Fruit fly (Drosophila melanogaster) whole organism, pupa: ENCODE measurements around the gene Cpr67Fb.

ENCODE experiments used
- CG10348 ChIP-seq: fragments of 200-800 bp; sonication (Bioruptor generic); IDR thresholded peaks from 2 replicates; pipeline ENCODE4 v1.3.6; 2022; ENCODE audit warnings: missing biosample characterization, missing genetic modification characterization
- CG12605 ChIP-seq: fragments of 200-800 bp; sonication (Bioruptor generic); IDR thresholded peaks from 2 replicates; pipeline ENCODE4 v1.3.6; 2022; ENCODE audit warnings: missing biosample characterization, missing genetic modification characterization
- CG13204 ChIP-seq: fragments of 200-800 bp; sonication (Bioruptor generic); optimal IDR thresholded peaks from 2 replicates; lab custom pipeline; 2018; ENCODE audit warnings: missing biosample characterization, mild to moderate bottlenecking, missing genetic modification characterization, moderate library complexity
- CG14655 ChIP-seq: fragments of 200-800 bp; sonication (Bioruptor generic); optimal IDR thresholded peaks from 3 replicates; lab custom pipeline; 2017; ENCODE audit warnings: mild to moderate bottlenecking, missing biosample characterization, missing genetic modification reagents, missing genetic modification characterization
- CG15710 ChIP-seq: fragments of 200-800 bp; sonication (Bioruptor generic); optimal IDR thresholded peaks from 2 replicates; lab custom pipeline; 2018; ENCODE audit warnings: missing biosample characterization, mild to moderate bottlenecking, missing genetic modification characterization, moderate library complexity
- CG17806 ChIP-seq: fragments of 200-800 bp; sonication (Bioruptor generic); optimal IDR thresholded peaks from 2 replicates; lab custom pipeline; 2018; ENCODE audit warnings: missing biosample characterization, mild to moderate bottlenecking, missing genetic modification characterization, moderate library complexity
- CG32121 ChIP-seq: fragments of 200-800 bp; sonication (Bioruptor generic); IDR thresholded peaks from 2 replicates; pipeline ENCODE4 v1.3.6; 2022; ENCODE audit warnings: missing biosample characterization, missing genetic modification characterization
- CG34367 ChIP-seq: fragments of 200-800 bp; sonication (Bioruptor generic); optimal IDR thresholded peaks from 2 replicates; lab custom pipeline; 2018; ENCODE audit warnings: missing biosample characterization, mild to moderate bottlenecking, missing genetic modification characterization
- CG4496 ChIP-seq: fragments of 200-800 bp; sonication (Bioruptor generic); IDR thresholded peaks from 3 replicates; pipeline ENCODE4 v1.3.6; 2022; ENCODE audit warnings: missing biosample characterization, missing genetic modification characterization
- CG8159 ChIP-seq: fragments of 200-800 bp; sonication (Bioruptor generic); optimal IDR thresholded peaks from 3 replicates; lab custom pipeline; 2018; ENCODE audit warnings: missing biosample characterization, mild to moderate bottlenecking, missing genetic modification characterization, moderate library complexity
- CG8301 ChIP-seq: fragments of 200-800 bp; sonication (Bioruptor generic); optimal IDR thresholded peaks from 2 replicates; lab custom pipeline; 2018; ENCODE audit warnings: missing biosample characterization, mild to moderate bottlenecking, missing genetic modification characterization
- CG9948 ChIP-seq: fragments of 200-800 bp; sonication (Bioruptor generic); optimal IDR thresholded peaks from 2 replicates; lab custom pipeline; 2018; ENCODE audit warnings: missing biosample characterization, mild to moderate bottlenecking, missing genetic modification characterization, moderate library complexity
- D1 ChIP-seq: fragments of 200-800 bp; sonication (Bioruptor generic); optimal IDR thresholded peaks from 2 replicates; lab custom pipeline; 2018; ENCODE audit warnings: missing biosample characterization, mild to moderate bottlenecking, missing genetic modification characterization, moderate library complexity
- EcR ChIP-seq: fragments of 200-800 bp; sonication (Bioruptor generic); optimal IDR thresholded peaks from 3 replicates; lab custom pipeline; 2019; ENCODE audit warnings: missing biosample characterization, missing genetic modification characterization, mild to moderate bottlenecking, moderate library complexity, missing genetic modification reagents
- Ets98B ChIP-seq: fragments of 200-800 bp; sonication (Bioruptor generic); IDR thresholded peaks from 2 replicates; pipeline ENCODE4 v1.3.6; 2022; ENCODE audit warnings: missing biosample characterization, missing genetic modification characterization
- Pif1A ChIP-seq: fragments of 200-800 bp; sonication (Bioruptor generic); optimal IDR thresholded peaks from 3 replicates; lab custom pipeline; 2016; ENCODE audit warnings: missing biosample characterization, missing genetic modification characterization
- Pif1B ChIP-seq: fragments of 200-800 bp; sonication (Bioruptor generic); optimal IDR thresholded peaks from 3 replicates; lab custom pipeline; 2016; ENCODE audit warnings: missing biosample characterization, missing genetic modification characterization
- Snoo ChIP-seq: fragments of 200-800 bp; sonication (Bioruptor generic); optimal IDR thresholded peaks from 3 replicates; lab custom pipeline; 2017; ENCODE audit warnings: missing biosample characterization, mild to moderate bottlenecking, missing genetic modification characterization, inconsistent platforms
- fd96Ca ChIP-seq: fragments of 200-800 bp; sonication (Bioruptor generic); IDR thresholded peaks from 3 replicates; pipeline ENCODE4 v1.3.6; 2022; ENCODE audit warnings: missing biosample characterization, missing genetic modification characterization
- gl ChIP-seq: fragments of 200-800 bp; sonication (Bioruptor generic); optimal IDR thresholded peaks from 2 replicates; lab custom pipeline; 2018; ENCODE audit warnings: missing biosample characterization, mild to moderate bottlenecking, missing genetic modification characterization
- rn ChIP-seq: fragments of 200-800 bp; sonication (Bioruptor generic); IDR thresholded peaks from 2 replicates; pipeline ENCODE4 v1.3.6; 2022; ENCODE audit warnings: missing biosample characterization, missing genetic modification characterization

The Cpr67Fb gene

DNA sequence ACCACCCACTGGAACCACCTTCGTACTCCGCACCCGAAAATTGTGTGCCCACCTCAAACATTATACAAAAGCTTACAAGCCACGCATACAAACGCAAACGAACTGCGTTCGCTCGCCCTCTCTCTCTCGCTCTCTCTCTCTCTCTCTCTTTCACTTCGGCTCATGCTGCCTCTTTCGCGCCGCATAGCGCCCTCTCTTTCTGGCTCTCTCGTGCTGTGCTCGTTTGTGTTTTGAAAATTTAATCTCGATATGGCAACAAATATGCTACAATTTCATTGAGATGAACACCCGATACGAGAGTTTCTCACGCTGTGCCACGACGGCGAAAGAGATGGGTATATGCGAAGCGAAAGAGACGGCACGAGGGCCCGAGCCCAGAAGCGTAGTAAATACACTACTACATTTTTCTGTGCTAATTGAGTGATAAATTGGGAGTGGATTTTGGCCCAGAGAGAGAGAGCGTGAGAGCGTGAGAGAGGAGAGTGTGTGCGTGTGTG is 37.4 kb upstream of the Cpr67Fb start:
- TF ChIP-seq Pif1A (GFP tag; lab: Kevin White, UChicago) (no peak), CG15710 (tag; lab: Kevin White, UChicago) (peak; percentile 10), CG10348 (no peak), EcR (GFP tag; lab: Kevin White, UChicago) (peak; percentile 84), D1 (tag; lab: Kevin White, UChicago) (no peak), CG8301 (no peak), CG14655 (GFP tag; lab: Kevin White, UChicago) (peak; percentile 15), CG9948 (tag; lab: Kevin White, UChicago) (no peak), Pif1B (GFP tag; lab: Kevin White, UChicago) (peak; percentile 65), Ets98B (GFP tag; lab: Robert Waterston, UW) (peak; percentile 73), CG12605 (GFP tag; lab: Robert Waterston, UW) (no peak; the same call in 1 of the 2 replicates), CG8159 (tag; lab: Kevin White, UChicago) (peak; percentile 10), fd96Ca (GFP tag; lab: Robert Waterston, UW) (peak; percentile 75), CG17806 (peak; percentile 17), Snoo (tag; lab: Kevin White, UChicago) (peak; percentile 16), CG34367 (tag; lab: Kevin White, UChicago) (no peak), gl (peak; percentile 21), CG4496 (peak; percentile 76), rn (GFP tag; lab: Robert Waterston, UW) (no peak), CG13204 (GFP tag; lab: Kevin White, UChicago) (peak; percentile 36), CG32121 (GFP tag; lab: Robert Waterston, UW) (peak; percentile 70; the same call in 1 of the 2 replicates)

DNA sequence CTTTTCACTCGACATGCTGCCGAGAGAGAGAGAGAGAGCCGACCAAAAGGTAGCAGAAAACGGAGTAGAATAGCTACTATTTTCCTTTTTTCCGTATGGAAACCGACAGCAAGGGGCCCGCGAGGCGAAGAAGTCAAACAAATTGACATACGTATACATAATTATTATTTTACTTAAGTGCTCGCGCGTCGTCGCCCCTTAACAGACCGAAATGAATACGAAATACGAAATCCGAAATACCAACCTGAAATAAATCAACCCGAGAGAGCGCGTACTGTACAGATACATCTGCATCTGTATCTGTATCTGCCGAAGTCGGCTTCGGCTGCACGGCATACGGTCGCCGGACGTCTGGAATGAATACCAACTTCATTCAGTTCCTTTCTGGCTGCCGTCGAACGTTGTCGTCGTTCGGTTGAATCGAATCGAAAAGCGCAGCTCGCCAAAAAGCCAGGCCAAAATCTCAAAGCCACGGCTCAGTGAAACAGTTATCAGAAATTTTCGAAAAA is 36.4 kb upstream of the Cpr67Fb start:
- TF ChIP-seq EcR (GFP tag; lab: Kevin White, UChicago) (peak; percentile 87), CG8159 (tag; lab: Kevin White, UChicago) (peak; percentile 14), CG13204 (GFP tag; lab: Kevin White, UChicago) (peak; percentile 75), CG9948 (tag; lab: Kevin White, UChicago) (no peak), rn (GFP tag; lab: Robert Waterston, UW) (no peak), CG32121 (GFP tag; lab: Robert Waterston, UW) (peak; percentile 75), CG14655 (GFP tag; lab: Kevin White, UChicago) (no peak), Pif1A (GFP tag; lab: Kevin White, UChicago) (peak; percentile 19), CG34367 (tag; lab: Kevin White, UChicago) (no peak), CG8301 (peak; percentile 0), CG12605 (GFP tag; lab: Robert Waterston, UW) (peak; percentile 77; the same call in 1 of the 2 replicates), CG4496 (peak; percentile 82), D1 (tag; lab: Kevin White, UChicago) (peak; percentile 25), gl (no peak), CG15710 (tag; lab: Kevin White, UChicago) (no peak), Ets98B (GFP tag; lab: Robert Waterston, UW) (peak; percentile 68), Snoo (tag; lab: Kevin White, UChicago) (no peak), CG17806 (no peak), CG10348 (no peak), Pif1B (GFP tag; lab: Kevin White, UChicago) (peak; percentile 61), fd96Ca (GFP tag; lab: Robert Waterston, UW) (peak; percentile 57; the same call in 1 of the 3 replicates)

DNA sequence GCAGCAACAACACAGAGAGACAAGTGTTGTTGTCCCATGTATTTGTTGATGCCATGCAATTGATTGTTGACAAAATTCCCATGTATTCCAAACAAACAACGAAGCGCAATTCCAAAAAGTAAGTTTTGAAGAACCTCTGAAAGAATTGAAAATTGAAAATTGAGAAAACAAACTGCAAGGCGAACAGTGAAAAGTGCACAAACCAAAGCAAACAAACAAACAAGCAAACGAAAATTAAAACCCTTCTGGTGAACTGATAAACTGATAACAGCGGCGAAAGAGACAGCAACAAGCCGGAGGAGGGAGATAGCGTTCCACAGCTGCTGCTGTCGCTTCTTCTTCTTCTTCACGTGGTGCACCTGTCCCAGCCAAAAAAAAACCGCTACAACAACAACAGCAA is 35.4 kb upstream of the Cpr67Fb start:
- TF ChIP-seq D1 (tag; lab: Kevin White, UChicago) (no peak), Snoo (tag; lab: Kevin White, UChicago) (peak; percentile 11), CG8301 (no peak), Pif1A (GFP tag; lab: Kevin White, UChicago) (no peak)

DNA sequence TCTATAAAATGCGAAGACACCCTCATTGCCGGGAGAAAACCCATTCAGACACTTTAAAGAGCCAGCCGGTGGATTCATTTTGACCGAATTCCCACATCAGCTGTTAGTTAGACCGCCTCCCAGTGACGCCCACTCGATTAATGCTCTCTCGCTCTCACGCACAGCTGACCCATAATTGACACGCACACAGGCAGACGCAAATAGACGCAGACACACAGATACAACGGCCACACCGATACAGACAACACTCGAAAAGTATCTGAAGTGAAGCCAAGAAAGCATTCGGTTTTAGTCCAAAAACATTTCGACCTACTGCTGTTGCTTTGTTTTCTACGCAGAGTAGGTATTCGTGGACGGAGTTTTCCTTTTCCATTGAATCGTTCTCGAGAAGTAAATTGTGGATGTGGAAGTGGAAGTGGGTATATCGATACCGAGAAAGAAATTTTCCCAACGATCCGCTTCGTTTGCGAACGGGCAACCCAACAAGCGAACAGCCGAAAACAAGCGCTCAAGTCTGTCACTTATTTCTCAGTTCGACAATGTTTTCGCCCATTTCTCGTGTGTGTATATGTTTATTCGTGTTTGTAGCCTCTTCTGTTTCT is 33.8 kb upstream of the Cpr67Fb start:
- peak; percentile 53 for TF ChIP-seq CG32121 (GFP tag; lab: Robert Waterston, UW)
- TF ChIP-seq CG12605 (GFP tag; lab: Robert Waterston, UW): no peak
- TF ChIP-seq CG4496: 0 out of 3 replicates have a peak, but pooled peaks have one; percentile 8

DNA sequence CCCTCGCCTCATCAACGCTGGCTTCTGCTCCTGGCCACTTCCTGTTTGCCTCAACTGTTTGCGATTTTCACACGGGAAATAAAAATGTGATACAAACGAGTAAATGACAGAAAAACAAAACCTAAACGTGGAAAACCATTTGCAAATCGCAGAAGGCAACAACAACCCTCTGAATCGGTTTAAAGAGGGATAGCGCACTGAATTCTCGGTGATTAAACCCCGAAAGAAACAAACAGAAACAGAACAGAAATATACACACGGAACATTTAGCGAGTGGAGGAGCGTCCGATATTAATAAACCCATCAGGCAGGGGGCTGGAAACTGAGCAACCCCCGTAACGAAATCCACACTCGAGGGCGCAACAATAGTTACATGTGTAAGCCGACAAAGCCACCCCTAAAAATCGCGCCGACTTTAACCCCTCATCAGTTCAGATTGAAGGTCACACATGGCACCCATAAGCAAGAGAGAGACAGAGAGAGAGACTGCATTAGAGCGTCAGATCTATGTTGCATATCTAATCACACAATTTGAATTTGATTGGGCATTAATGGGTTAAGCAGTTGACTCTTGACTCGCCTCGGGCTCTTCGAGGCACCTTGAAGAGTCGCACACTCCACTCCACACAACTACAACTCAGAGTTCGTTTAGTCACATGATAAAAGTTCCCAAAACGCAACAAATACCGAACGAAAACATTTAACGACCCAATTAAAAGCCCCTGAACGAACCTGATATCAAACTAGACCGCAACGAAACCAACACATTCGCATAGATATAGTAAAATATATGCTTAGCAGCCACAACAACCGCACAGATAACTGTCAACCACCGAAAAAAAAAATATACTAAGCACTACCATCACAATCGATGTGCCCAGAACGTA is 32.1 kb upstream of the Cpr67Fb start:
- TF ChIP-seq CG9948 (tag; lab: Kevin White, UChicago): no peak
- TF ChIP-seq EcR (GFP tag; lab: Kevin White, UChicago): no peak
- TF ChIP-seq CG10348: no peak
- no peak for TF ChIP-seq Snoo (tag; lab: Kevin White, UChicago)
- TF ChIP-seq rn (GFP tag; lab: Robert Waterston, UW): no peak
- TF ChIP-seq CG8301: no peak
- no peak for TF ChIP-seq CG13204 (GFP tag; lab: Kevin White, UChicago)
- no peak for TF ChIP-seq Pif1A (GFP tag; lab: Kevin White, UChicago)
- TF ChIP-seq CG4496: no peak
- no peak for TF ChIP-seq fd96Ca (GFP tag; lab: Robert Waterston, UW)
- TF ChIP-seq CG32121 (GFP tag; lab: Robert Waterston, UW): no peak
- no peak for TF ChIP-seq CG8159 (tag; lab: Kevin White, UChicago)
- TF ChIP-seq CG15710 (tag; lab: Kevin White, UChicago): no peak
- TF ChIP-seq Ets98B (GFP tag; lab: Robert Waterston, UW): no peak
